Fruit fly (Drosophila melanogaster) whole organism: Measurements from ENCODE around the gene CG15506.

ENCODE experiments used
- EcR ChIP-seq, 2 experiments: fragments of >200 bp; optimal IDR thresholded peaks; 2 replicates each; lab custom pipeline; 2017; ENCODE audit warnings: missing biosample characterization in 2 of 2, missing genetic modification characterization in 2 of 2, missing genetic modification reagents in 2 of 2
- psq ChIP-seq: fragments of >200 bp; optimal IDR thresholded peaks from 2 replicates; lab custom pipeline; 2017
- usp ChIP-seq: fragments of >200 bp; optimal IDR thresholded peaks from 2 replicates; lab custom pipeline; 2017; ENCODE audit warnings: missing biosample characterization, missing genetic modification characterization, mixed read lengths

DNA sequence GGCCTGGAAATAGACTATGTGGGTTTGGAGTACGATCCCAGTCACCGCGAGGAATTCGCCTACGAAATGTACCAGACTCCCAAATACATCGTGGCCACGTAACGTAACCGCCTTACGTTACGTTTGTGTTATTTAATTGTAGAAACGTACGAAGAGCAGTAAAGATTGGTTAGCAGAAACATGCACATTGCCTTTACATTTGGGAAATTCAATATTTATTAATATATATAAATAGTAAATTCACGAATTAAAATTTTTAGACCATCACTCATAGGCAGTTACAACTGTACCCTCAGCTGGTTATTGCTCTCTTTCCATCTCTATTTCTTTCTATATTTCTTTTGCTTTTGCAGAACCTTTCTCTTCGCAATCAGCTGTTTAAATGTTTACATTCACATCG, 19.4 kb downstream of the CG15506 start, which contains the start of gene Gnpnat:
- no peak for TF ChIP-seq usp
- TF ChIP-seq EcR (GFP tag; optimal IDR thresholded peaks at IDR 0.05; lab: Kevin White, UChicago): no peak
- TF ChIP-seq psq: no peak
